Fruit fly (Drosophila melanogaster) whole organism, embryonic: ENCODE data around the gene MED27.

Experiments
- ATbp ChIP-seq: fragments of 200-800 bp; sonication (Bioruptor generic); optimal IDR thresholded peaks from 2 replicates; lab custom pipeline; 2017; ENCODE audit warnings: missing biosample characterization, mild to moderate bottlenecking, missing genetic modification characterization, missing genetic modification reagents
- CG10366 ChIP-seq: fragments of 200-800 bp; sonication (Bioruptor generic); IDR thresholded peaks from 2 replicates; pipeline ENCODE4 v1.3.6; 2022; ENCODE audit warnings: missing biosample characterization, missing genetic modification characterization
- CG10431 ChIP-seq: fragments of 200-800 bp; sonication (Bioruptor generic); optimal IDR thresholded peaks from 3 replicates; lab custom pipeline; 2018; ENCODE audit warnings: missing biosample characterization, mild to moderate bottlenecking, missing genetic modification characterization
- CG10565 ChIP-seq: fragments of 200-800 bp; sonication (Bioruptor generic); optimal IDR thresholded peaks from 3 replicates; lab custom pipeline; 2016; ENCODE audit warnings: missing biosample characterization, mild to moderate bottlenecking, missing genetic modification characterization
- CG12071 ChIP-seq: fragments of 200-800 bp; sonication (Bioruptor generic); optimal IDR thresholded peaks from 3 replicates; lab custom pipeline; 2018; ENCODE audit warnings: missing biosample characterization, mild to moderate bottlenecking, missing genetic modification characterization
- CG13775 ChIP-seq: fragments of 200-800 bp; sonication (Bioruptor generic); optimal IDR thresholded peaks from 3 replicates; lab custom pipeline; 2017; ENCODE audit warnings: missing biosample characterization, mild to moderate bottlenecking, missing genetic modification characterization
- CG1602 ChIP-seq: fragments of 200-800 bp; sonication (Bioruptor generic); optimal IDR thresholded peaks from 3 replicates; lab custom pipeline; 2016; ENCODE audit warnings: missing biosample characterization, missing genetic modification characterization
- CG17328 ChIP-seq: fragments of 200-800 bp; sonication (Bioruptor generic); IDR thresholded peaks from 2 replicates; pipeline ENCODE4 v1.3.6; 2022; ENCODE audit warnings: missing biosample characterization, missing genetic modification characterization
- CG17829 ChIP-seq: fragments of 200-800 bp; optimal IDR thresholded peaks from 2 replicates; lab custom pipeline; 2019; ENCODE audit warnings: missing biosample characterization, mild to moderate bottlenecking, missing genetic modification characterization, moderate library complexity
- CG2116 ChIP-seq: fragments of 200-800 bp; sonication (Bioruptor generic); optimal IDR thresholded peaks from 3 replicates; lab custom pipeline; 2018; ENCODE audit warnings: missing biosample characterization, mild to moderate bottlenecking, missing genetic modification characterization
- CG2199 ChIP-seq: fragments of 200-800 bp; sonication (Bioruptor generic); IDR thresholded peaks from 3 replicates; pipeline ENCODE4 v1.3.6; 2022; ENCODE audit warnings: missing biosample characterization, missing genetic modification characterization
- CG30403 ChIP-seq: fragments of 200-800 bp; sonication (Bioruptor generic); optimal IDR thresholded peaks from 3 replicates; lab custom pipeline; 2016; ENCODE audit warnings: missing biosample characterization, missing genetic modification characterization
- CG4328 ChIP-seq: fragments of 200-800 bp; sonication (Bioruptor generic); optimal IDR thresholded peaks from 3 replicates; lab custom pipeline; 2017; ENCODE audit warnings: missing biosample characterization, missing genetic modification reagents, missing genetic modification characterization
- CG4820 ChIP-seq: fragments of 200-800 bp; sonication (Bioruptor generic); optimal IDR thresholded peaks from 3 replicates; lab custom pipeline; 2016; ENCODE audit warnings: missing biosample characterization, missing genetic modification characterization
- CG5180 ChIP-seq: fragments of 200-800 bp; sonication (Bioruptor generic); optimal IDR thresholded peaks from 3 replicates; lab custom pipeline; 2017; ENCODE audit warnings: missing biosample characterization, missing genetic modification characterization, mild to moderate bottlenecking, moderate library complexity, missing genetic modification reagents
- CG6683 ChIP-seq: fragments of 200-800 bp; sonication (Bioruptor generic); optimal IDR thresholded peaks from 2 replicates; lab custom pipeline; 2017; ENCODE audit warnings: missing biosample characterization, mild to moderate bottlenecking, missing genetic modification characterization, missing genetic modification reagents
- CG9797 ChIP-seq: fragments of 200-800 bp; sonication (Bioruptor generic); optimal IDR thresholded peaks from 3 replicates; lab custom pipeline; 2018; ENCODE audit warnings: missing biosample characterization, mild to moderate bottlenecking, missing genetic modification characterization
- CG9932 ChIP-seq: fragments of 200-800 bp; sonication (Bioruptor generic); IDR thresholded peaks from 2 replicates; pipeline ENCODE4 v1.3.6; 2022; ENCODE audit warnings: missing biosample characterization, missing genetic modification characterization
- CTCF ChIP-seq: fragments of 200-800 bp; sonication (Bioruptor generic); optimal IDR thresholded peaks from 2 replicates; lab custom pipeline; 2017; ENCODE audit warnings: missing biosample characterization, mild to moderate bottlenecking, missing genetic modification characterization, moderate library complexity
- Chrac-16 ChIP-seq: fragments of 200-800 bp; sonication (Bioruptor generic); optimal IDR thresholded peaks from 3 replicates; lab custom pipeline; 2016; ENCODE audit warnings: missing biosample characterization, missing genetic modification characterization
- Dp ChIP-seq: fragments of 200-800 bp; sonication (Bioruptor generic); optimal IDR thresholded peaks from 2 replicates; lab custom pipeline; 2018; ENCODE audit warnings: missing biosample characterization, mild to moderate bottlenecking, missing genetic modification characterization, moderate library complexity
- E2f1 ChIP-seq: fragments of 200-800 bp; sonication (Bioruptor generic); IDR thresholded peaks from 2 replicates; pipeline ENCODE4 v1.3.6; 2022; ENCODE audit warnings: missing biosample characterization, missing genetic modification characterization
- Eip74EF ChIP-seq, 2 experiments: fragments of 200-800 bp in 1 of 2; fragments of >200 bp in 1 of 2; sonication (Bioruptor generic) in 1 of 2; optimal IDR thresholded peaks; 2 replicates each; lab custom pipeline; 2017 to 2019; ENCODE audit warnings: missing biosample characterization in 2 of 2, missing genetic modification characterization in 2 of 2, mild to moderate bottlenecking in 1 of 2, moderate library complexity in 1 of 2
- Fer3 ChIP-seq: fragments of 200-800 bp; sonication (Bioruptor generic); optimal IDR thresholded peaks from 2 replicates; lab custom pipeline; 2018; ENCODE audit warnings: missing biosample characterization, mild to moderate bottlenecking, missing genetic modification characterization, moderate library complexity
- H15 ChIP-seq: fragments of 200-800 bp; sonication (Bioruptor generic); IDR thresholded peaks from 3 replicates; pipeline ENCODE4 v1.3.6; 2022; ENCODE audit warnings: missing biosample characterization, missing genetic modification characterization
- H2.0 ChIP-seq: fragments of 200-800 bp; sonication (Bioruptor generic); IDR thresholded peaks from 2 replicates; pipeline ENCODE4 v1.3.6; 2022; ENCODE audit warnings: missing biosample characterization, missing genetic modification characterization
- HLHmδ ChIP-seq: fragments of 200-800 bp; sonication (Bioruptor generic); optimal IDR thresholded peaks from 2 replicates; lab custom pipeline; 2018; ENCODE audit warnings: missing biosample characterization, mild to moderate bottlenecking, missing genetic modification characterization, moderate library complexity
- Hand ChIP-seq: fragments of 200-800 bp; sonication (Bioruptor generic); optimal IDR thresholded peaks from 2 replicates; lab custom pipeline; 2017; ENCODE audit warnings: mild to moderate bottlenecking, missing biosample characterization, missing genetic modification reagents, missing genetic modification characterization
- Hey ChIP-seq: fragments of 200-800 bp; sonication (Bioruptor generic); optimal IDR thresholded peaks from 3 replicates; lab custom pipeline; 2018; ENCODE audit warnings: missing biosample characterization, mild to moderate bottlenecking, missing genetic modification characterization
- Lpt ChIP-seq: fragments of >200 bp; optimal IDR thresholded peaks from 2 replicates; lab custom pipeline; 2018; ENCODE audit warnings: missing biosample characterization, missing genetic modification characterization
- MESR4 ChIP-seq: fragments of 200-800 bp; sonication (Bioruptor generic); optimal IDR thresholded peaks from 2 replicates; lab custom pipeline; 2018; ENCODE audit warnings: missing biosample characterization, mild to moderate bottlenecking, missing genetic modification characterization, moderate library complexity
- NC2β ChIP-seq: fragments of 200-800 bp; sonication (Bioruptor generic); optimal IDR thresholded peaks from 2 replicates; lab custom pipeline; 2016; ENCODE audit warnings: missing biosample characterization, missing genetic modification characterization
- NFAT ChIP-seq: fragments of 200-800 bp; sonication (Bioruptor generic); IDR thresholded peaks from 2 replicates; pipeline ENCODE4 v1.3.6; 2022; ENCODE audit warnings: missing biosample characterization, missing genetic modification characterization
- NfI ChIP-seq: fragments of 200-800 bp; sonication (Bioruptor generic); optimal IDR thresholded peaks from 3 replicates; lab custom pipeline; 2018; ENCODE audit warnings: missing biosample characterization, mild to moderate bottlenecking, missing genetic modification characterization, moderate library complexity
- Scr ChIP-seq: fragments of 200-800 bp; sonication (Bioruptor generic); IDR thresholded peaks from 2 replicates; pipeline ENCODE4 v1.3.6; 2022; ENCODE audit warnings: missing biosample characterization, missing genetic modification characterization; ENCODE audit not compliant: partially characterized antibody
- aop ChIP-seq: fragments of 200-800 bp; sonication (Bioruptor generic); IDR thresholded peaks from 2 replicates; pipeline ENCODE4 v1.3.6; 2022; ENCODE audit warnings: missing biosample characterization, missing genetic modification characterization
- fd3F ChIP-seq: fragments of 200-800 bp; sonication (Bioruptor generic); optimal IDR thresholded peaks from 2 replicates; lab custom pipeline; 2018; ENCODE audit warnings: missing biosample characterization, mild to moderate bottlenecking, missing genetic modification characterization, moderate library complexity
- fd96Cb ChIP-seq: fragments of 200-800 bp; sonication (Bioruptor generic); optimal IDR thresholded peaks from 2 replicates; lab custom pipeline; 2018; ENCODE audit warnings: missing biosample characterization, mild to moderate bottlenecking, missing genetic modification characterization, moderate library complexity
- ftz-f1 ChIP-seq: fragments of 200-800 bp; sonication (Bioruptor generic); optimal IDR thresholded peaks from 2 replicates; lab custom pipeline; 2016; ENCODE audit warnings: missing biosample characterization, missing genetic modification characterization
- ham ChIP-seq: fragments of 200-800 bp; sonication (Bioruptor generic); IDR thresholded peaks from 2 replicates; pipeline ENCODE4 v1.3.6; 2022; ENCODE audit warnings: missing biosample characterization, missing genetic modification characterization
- lola ChIP-seq, 3 experiments: fragments of >200 bp in 2 of 3; fragments of 200-800 bp in 1 of 3; sonication (Bioruptor generic) in 1 of 3; optimal IDR thresholded peaks; 2 replicates each; lab custom pipeline; 2017 to 2019; ENCODE audit warnings: missing biosample characterization in 3 of 3, missing genetic modification characterization in 3 of 3, mild to moderate bottlenecking in 1 of 3, moderate library complexity in 1 of 3
- nerfin-1 ChIP-seq: fragments of 200-800 bp; sonication (Bioruptor generic); optimal IDR thresholded peaks from 3 replicates; lab custom pipeline; 2019; ENCODE audit warnings: missing biosample characterization, mild to moderate bottlenecking, missing genetic modification characterization, moderate library complexity
- pita ChIP-seq: fragments of 200-800 bp; sonication (Bioruptor generic); optimal IDR thresholded peaks from 2 replicates; lab custom pipeline; 2017; ENCODE audit warnings: missing biosample characterization, mild to moderate bottlenecking, missing genetic modification characterization
- row ChIP-seq: fragments of 200-800 bp; sonication (Bioruptor generic); IDR thresholded peaks from 3 replicates; pipeline ENCODE4 v1.3.6; 2022; ENCODE audit warnings: missing biosample characterization, missing genetic modification characterization
- sd ChIP-seq: fragments of 200-800 bp; sonication (Bioruptor generic); optimal IDR thresholded peaks from 3 replicates; lab custom pipeline; 2018; ENCODE audit warnings: missing biosample characterization, mild to moderate bottlenecking, missing genetic modification characterization, moderate library complexity
- sens ChIP-seq: fragments of 200-800 bp; sonication (Bioruptor generic); peaks from one replicate; lab custom pipeline; 2016; ENCODE audit warnings: missing biosample characterization, missing genetic modification characterization
- tap ChIP-seq: fragments of 200-800 bp; optimal IDR thresholded peaks from 3 replicates; lab custom pipeline; 2019; ENCODE audit warnings: missing biosample characterization, mild to moderate bottlenecking, missing genetic modification characterization, moderate library complexity
- tin ChIP-seq: fragments of 200-800 bp; sonication (Bioruptor generic); optimal IDR thresholded peaks from 3 replicates; lab custom pipeline; 2016; ENCODE audit warnings: missing biosample characterization, missing genetic modification characterization
- usp ChIP-seq: fragments of >200 bp; optimal IDR thresholded peaks from 2 replicates; lab custom pipeline; 2017; ENCODE audit warnings: missing biosample characterization, missing genetic modification characterization
- zfh1 ChIP-seq: fragments of 200-800 bp; sonication (Bioruptor generic); IDR thresholded peaks from 3 replicates; pipeline ENCODE4 v1.3.6; 2022; ENCODE audit warnings: missing biosample characterization, missing genetic modification characterization

Gene MED27

DNA sequence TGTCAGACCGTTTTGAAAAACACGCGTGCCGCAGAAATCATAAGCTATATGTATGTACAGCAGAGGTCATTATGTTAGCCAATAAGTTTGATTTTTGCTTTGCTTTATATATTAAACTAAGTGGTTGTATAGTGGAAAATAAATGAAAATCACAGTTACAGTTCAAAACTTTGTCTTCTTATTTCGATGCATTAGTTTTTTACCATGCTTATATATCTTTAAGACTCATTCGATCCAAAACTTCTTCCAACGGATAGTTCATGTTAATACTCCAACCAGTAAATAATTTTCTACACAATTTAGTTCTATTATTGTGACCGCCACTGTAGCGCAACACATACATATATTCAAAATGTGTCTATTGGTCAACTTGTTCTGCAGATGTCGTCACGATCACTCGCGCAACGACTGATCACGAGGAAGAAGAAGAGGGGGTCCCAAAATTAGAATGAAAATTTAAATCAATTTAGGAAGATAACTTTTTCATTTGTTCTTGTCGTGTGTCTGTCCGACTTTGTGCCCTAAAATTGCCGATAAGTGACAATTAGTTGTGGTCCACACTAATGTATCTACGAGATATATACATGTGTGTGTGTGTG lies 50.6 kb downstream of the MED27 start (continued):
- TF ChIP-seq Dp (GFP tag; lab: Kevin White, UChicago) (no peak), CG12071 (GFP tag; lab: Kevin White, UChicago) (no peak), nerfin-1 (tag; lab: Kevin White, UChicago) (peak; percentile 63), CG2199 (GFP tag; lab: Robert Waterston, UW) (no peak), aop (no peak), CG10431 (GFP tag; lab: Kevin White, UChicago) (no peak), NfI (GFP tag; lab: Kevin White, UChicago) (peak; percentile 58), H2.0 (no peak), CG10366 (GFP tag; lab: Robert Waterston, UW) (peak; percentile 17; the same call in 1 of the 2 replicates), tap (no peak), CG10565 (GFP tag; lab: Kevin White, UChicago) (no peak), zfh1 (0 out of 3 replicates have a peak, but pooled peaks have one; percentile 56), CG6683 (GFP tag; lab: Kevin White, UChicago) (no peak), Chrac-16 (GFP tag; lab: Kevin White, UChicago) (peak; percentile 48), CG9932 (peak; percentile 46; the same call in 1 of the 2 replicates), Hey (tag; lab: Kevin White, UChicago) (no peak), fd96Cb (peak; percentile 71), E2f1 (GFP tag; lab: Robert Waterston, UW) (peak; percentile 29; the same call in 1 of the 2 replicates), ftz-f1 (GFP tag; lab: Kevin White, UChicago) (no peak), CG4820 (GFP tag; lab: Kevin White, UChicago) (peak; percentile 5), Eip74EF (GFP tag; optimal IDR thresholded peaks at IDR 0.05; lab: Kevin White, UChicago) (no peak), CG17829 (tag; lab: Kevin White, UChicago) (peak; percentile 80), Lpt (GFP tag; lab: Kevin White, UChicago) (no peak), CG13775 (peak; percentile 58), usp (GFP tag; lab: Kevin White, UChicago) (no peak), MESR4 (GFP tag; lab: Kevin White, UChicago) (no peak), row (GFP tag; lab: Robert Waterston, UW) (peak; percentile 75), ATbp (GFP tag; lab: Kevin White, UChicago) (peak; percentile 56), lola (GFP tag; optimal IDR thresholded peaks at IDR 0.05; lab: Kevin White, UChicago) (no peak), CTCF (GFP tag; lab: Kevin White, UChicago) (no peak), ham (GFP tag; lab: Robert Waterston, UW) (no peak), CG4328 (GFP tag; lab: Kevin White, UChicago) (peak; percentile 58), Scr (GFP tag; lab: Robert Waterston, UW) (no peak), CG30403 (peak; percentile 69), CG1602 (GFP tag; lab: Kevin White, UChicago) (peak; percentile 38), NC2β (GFP tag; lab: Kevin White, UChicago) (no peak), Hand (GFP tag; lab: Kevin White, UChicago) (peak; percentile 37), Fer3 (tag; lab: Kevin White, UChicago) (no peak), fd3F (GFP tag; lab: Kevin White, UChicago) (peak; percentile 53), HLHmδ (GFP tag; lab: Kevin White, UChicago) (no peak), NFAT (GFP tag; lab: Robert Waterston, UW) (no peak), H15 (GFP tag; lab: Robert Waterston, UW) (0 out of 3 replicates have a peak, but pooled peaks have one; percentile 25), tin (peak; percentile 47), pita (GFP tag; lab: Kevin White, UChicago) (no peak), CG9797 (no peak), CG17328 (GFP tag; lab: Robert Waterston, UW) (peak; percentile 39; the same call in 1 of the 2 replicates), sens (peak; percentile 89), CG5180 (GFP tag; lab: Kevin White, UChicago) (no peak), CG2116 (GFP tag; lab: Kevin White, UChicago) (peak; percentile 0), sd (peak; percentile 47)
